Fruit fly (Drosophila melanogaster) whole organism, embryonic: ENCODE data around the gene CG32369.
A peak's percentile ranks its signal among the peaks of the same experiment; 100 is the strongest.

Experiments used
- Abd-B ChIP-seq: fragments of 200-800 bp; sonication (Bioruptor generic); optimal IDR thresholded peaks from 2 replicates; lab custom pipeline; 2018; ENCODE audit warnings: missing biosample characterization, mild to moderate bottlenecking, missing genetic modification characterization, moderate library complexity
- CG10431 ChIP-seq: fragments of 200-800 bp; sonication (Bioruptor generic); optimal IDR thresholded peaks from 3 replicates; lab custom pipeline; 2018; ENCODE audit warnings: missing biosample characterization, mild to moderate bottlenecking, missing genetic modification characterization
- CG11695 ChIP-seq: fragments of 200-800 bp; sonication (Bioruptor generic); IDR thresholded peaks from 3 replicates; pipeline ENCODE4 v1.3.6; 2022; ENCODE audit warnings: missing biosample characterization, missing genetic modification characterization
- CG12299 ChIP-seq: fragments of 200-800 bp; sonication (Bioruptor generic); optimal IDR thresholded peaks from 2 replicates; lab custom pipeline; 2018; ENCODE audit warnings: missing biosample characterization, mild to moderate bottlenecking, missing genetic modification characterization
- CG14050 ChIP-seq: fragments of 200-800 bp; sonication (Bioruptor generic); IDR thresholded peaks from 3 replicates; pipeline ENCODE4 v1.3.6; 2022; ENCODE audit warnings: missing biosample characterization, missing genetic modification characterization
- CG15479 ChIP-seq: fragments of 200-800 bp; sonication (Bioruptor generic); optimal IDR thresholded peaks from 3 replicates; lab custom pipeline; 2019; ENCODE audit warnings: missing biosample characterization, mild to moderate bottlenecking, missing genetic modification characterization, moderate library complexity
- CG17802 ChIP-seq: fragments of 200-800 bp; sonication (Bioruptor generic); optimal IDR thresholded peaks from 2 replicates; lab custom pipeline; 2018; ENCODE audit warnings: missing biosample characterization, mild to moderate bottlenecking, missing genetic modification characterization, moderate library complexity
- CG18599 ChIP-seq: fragments of 200-800 bp; sonication (Bioruptor generic); optimal IDR thresholded peaks from 3 replicates; lab custom pipeline; 2017; ENCODE audit warnings: missing biosample characterization, missing genetic modification characterization, mild to moderate bottlenecking, moderate library complexity, missing genetic modification reagents
- CG3163 ChIP-seq: fragments of 200-800 bp; sonication (Bioruptor generic); optimal IDR thresholded peaks from 3 replicates; lab custom pipeline; 2016; ENCODE audit warnings: missing biosample characterization, missing genetic modification characterization
- CG3847 ChIP-seq: fragments of 200-800 bp; sonication (Bioruptor generic); IDR thresholded peaks from 2 replicates; pipeline ENCODE4 v1.3.6; 2022; ENCODE audit warnings: missing biosample characterization, missing genetic modification characterization
- CG43689 ChIP-seq: fragments of 200-800 bp; sonication (Bioruptor generic); IDR thresholded peaks from 2 replicates; pipeline ENCODE4 v1.3.6; 2022; ENCODE audit warnings: missing biosample characterization, missing genetic modification characterization
- CG5953 ChIP-seq: fragments of 200-800 bp; sonication (Bioruptor generic); IDR thresholded peaks from 2 replicates; pipeline ENCODE4 v1.3.6; 2022; ENCODE audit warnings: missing biosample characterization, missing genetic modification characterization
- CG6765 ChIP-seq: fragments of 200-800 bp; sonication (Bioruptor generic); optimal IDR thresholded peaks from 3 replicates; lab custom pipeline; 2017; ENCODE audit warnings: missing biosample characterization, mild to moderate bottlenecking, missing genetic modification characterization
- CG7786 ChIP-seq: fragments of 200-800 bp; sonication (Bioruptor generic); optimal IDR thresholded peaks from 2 replicates; lab custom pipeline; 2016; ENCODE audit warnings: missing biosample characterization, missing genetic modification characterization
- CG9817 ChIP-seq: fragments of 200-800 bp; sonication (Bioruptor generic); optimal IDR thresholded peaks from 2 replicates; lab custom pipeline; 2018; ENCODE audit warnings: missing biosample characterization, mild to moderate bottlenecking, missing genetic modification characterization, moderate library complexity
- D19B ChIP-seq: fragments of 200-800 bp; sonication (Bioruptor generic); optimal IDR thresholded peaks from 2 replicates; lab custom pipeline; 2017; ENCODE audit warnings: missing biosample characterization, mild to moderate bottlenecking, missing genetic modification characterization
- E2f2 ChIP-seq: fragments of 200-800 bp; sonication (Bioruptor generic); IDR thresholded peaks from 2 replicates; pipeline ENCODE4 v1.3.6; 2022; ENCODE audit warnings: missing biosample characterization, missing genetic modification characterization
- ERR ChIP-seq: fragments of 200-800 bp; sonication (Bioruptor generic); optimal IDR thresholded peaks from 2 replicates; lab custom pipeline; 2016; ENCODE audit warnings: missing biosample characterization, missing genetic modification characterization
- HHEX ChIP-seq: fragments of 200-800 bp; sonication (Bioruptor generic); optimal IDR thresholded peaks from 3 replicates; lab custom pipeline; 2017; ENCODE audit warnings: missing biosample characterization, mild to moderate bottlenecking, missing genetic modification characterization, missing genetic modification reagents
- HmgZ ChIP-seq: fragments of 200-800 bp; sonication (Bioruptor generic); optimal IDR thresholded peaks from 2 replicates; lab custom pipeline; 2018; ENCODE audit warnings: missing biosample characterization, mild to moderate bottlenecking, missing genetic modification characterization
- Hsf ChIP-seq: fragments of 200-800 bp; sonication (Bioruptor generic); optimal IDR thresholded peaks from 3 replicates; lab custom pipeline; 2016; ENCODE audit warnings: missing biosample characterization, missing genetic modification characterization
- Nf-YA ChIP-seq: fragments of 200-800 bp; sonication (Bioruptor generic); IDR thresholded peaks from 2 replicates; pipeline ENCODE4 v1.3.6; 2022; ENCODE audit warnings: missing biosample characterization, missing genetic modification characterization
- Scr ChIP-seq: fragments of 200-800 bp; sonication (Bioruptor generic); IDR thresholded peaks from 2 replicates; pipeline ENCODE4 v1.3.6; 2022; ENCODE audit warnings: missing biosample characterization, missing genetic modification characterization; ENCODE audit not compliant: partially characterized antibody
- Side ChIP-seq: fragments of 200-800 bp; sonication (Bioruptor generic); optimal IDR thresholded peaks from 2 replicates; lab custom pipeline; 2016; ENCODE audit warnings: missing biosample characterization, missing genetic modification characterization
- cas ChIP-seq: fragments of 200-800 bp; sonication (Bioruptor generic); IDR thresholded peaks from 2 replicates; pipeline ENCODE4 v1.3.6; 2022; ENCODE audit warnings: missing biosample characterization, missing genetic modification characterization
- cg ChIP-seq: fragments of 200-800 bp; sonication (Bioruptor generic); optimal IDR thresholded peaks from 3 replicates; lab custom pipeline; 2019; ENCODE audit warnings: missing biosample characterization, mild to moderate bottlenecking, missing genetic modification characterization, moderate library complexity
- corto ChIP-seq: fragments of 200-800 bp; sonication (Bioruptor generic); optimal IDR thresholded peaks from 2 replicates; lab custom pipeline; 2016; ENCODE audit warnings: missing biosample characterization, mild to moderate bottlenecking, missing genetic modification characterization, moderate library complexity
- crp ChIP-seq, 2 experiments: fragments of 200-800 bp; sonication (Bioruptor generic); optimal IDR thresholded peaks; 2 replicates in 1 of 2; 3 replicates in 1 of 2; lab custom pipeline; 2017; ENCODE audit warnings: missing biosample characterization in 2 of 2, missing genetic modification characterization in 2 of 2, mild to moderate bottlenecking in 1 of 2, moderate library complexity in 1 of 2
- dpn ChIP-seq, 2 experiments: fragments of 200-800 bp; sonication (Bioruptor generic); optimal IDR thresholded peaks; 3 replicates each; lab custom pipeline; 2016; ENCODE audit warnings: missing biosample characterization in 2 of 2, missing genetic modification characterization in 2 of 2
- eyg ChIP-seq: fragments of 200-800 bp; sonication (Bioruptor generic); optimal IDR thresholded peaks from 3 replicates; lab custom pipeline; 2016; ENCODE audit warnings: missing biosample characterization, missing genetic modification characterization
- fd102C ChIP-seq: fragments of 200-800 bp; sonication (Bioruptor generic); optimal IDR thresholded peaks from 2 replicates; lab custom pipeline; 2018; ENCODE audit warnings: missing biosample characterization, mild to moderate bottlenecking, missing genetic modification characterization, moderate library complexity
- jing ChIP-seq: fragments of 200-800 bp; sonication (Bioruptor generic); optimal IDR thresholded peaks from 2 replicates; lab custom pipeline; 2018; ENCODE audit warnings: missing biosample characterization, mild to moderate bottlenecking, missing genetic modification characterization
- lab ChIP-seq: fragments of 200-800 bp; sonication (Bioruptor generic); optimal IDR thresholded peaks from 3 replicates; lab custom pipeline; 2017; ENCODE audit warnings: missing biosample characterization, missing genetic modification characterization, mild to moderate bottlenecking, moderate library complexity, missing genetic modification reagents
- onecut ChIP-seq: fragments of 200-800 bp; sonication (Bioruptor generic); IDR thresholded peaks from 2 replicates; pipeline ENCODE4 v1.3.6; 2022; ENCODE audit warnings: missing biosample characterization, missing genetic modification characterization
- otp ChIP-seq: fragments of 200-800 bp; sonication (Bioruptor generic); IDR thresholded peaks from 3 replicates; pipeline ENCODE4, ENCODE4 v1.3.6; 2022; ENCODE audit warnings: missing biosample characterization, missing genetic modification characterization
- pb ChIP-seq: fragments of 200-800 bp; sonication (Bioruptor generic); optimal IDR thresholded peaks from 3 replicates; lab custom pipeline; 2016; ENCODE audit warnings: missing biosample characterization, missing genetic modification characterization
- pnt ChIP-seq: fragments of 200-800 bp; sonication (Bioruptor generic); optimal IDR thresholded peaks from 3 replicates; lab custom pipeline; 2016; ENCODE audit warnings: missing biosample characterization, missing genetic modification characterization
- pum ChIP-seq: fragments of 200-800 bp; sonication (Bioruptor generic); optimal IDR thresholded peaks from 2 replicates; lab custom pipeline; 2016; ENCODE audit warnings: missing biosample characterization, missing genetic modification characterization
- salm ChIP-seq: fragments of 200-800 bp; sonication (Bioruptor generic); optimal IDR thresholded peaks from 2 replicates; lab custom pipeline; 2018; ENCODE audit warnings: missing biosample characterization, mild to moderate bottlenecking, missing genetic modification characterization
- sens ChIP-seq: fragments of 200-800 bp; sonication (Bioruptor generic); peaks from one replicate; lab custom pipeline; 2016; ENCODE audit warnings: missing biosample characterization, missing genetic modification characterization
- sim ChIP-seq: fragments of 200-800 bp; sonication (Bioruptor generic); IDR thresholded peaks from 2 replicates; pipeline ENCODE4 v1.3.6; 2022; ENCODE audit warnings: missing biosample characterization, missing genetic modification characterization
- slbo ChIP-seq: fragments of 200-800 bp; sonication (Bioruptor generic); IDR thresholded peaks from 2 replicates; pipeline ENCODE4 v1.3.6; 2022; ENCODE audit warnings: missing biosample characterization, missing genetic modification characterization
- sna ChIP-seq: fragments of 200-800 bp; sonication (Bioruptor generic); IDR thresholded peaks from 2 replicates; pipeline ENCODE4 v1.3.6; 2022; ENCODE audit warnings: missing biosample characterization, missing genetic modification characterization; ENCODE audit not compliant: partially characterized antibody
- sug ChIP-seq: fragments of 200-800 bp; optimal IDR thresholded peaks from 2 replicates; lab custom pipeline; 2019; ENCODE audit warnings: missing biosample characterization, mild to moderate bottlenecking, missing genetic modification characterization, moderate library complexity
- tap ChIP-seq: fragments of 200-800 bp; optimal IDR thresholded peaks from 3 replicates; lab custom pipeline; 2019; ENCODE audit warnings: missing biosample characterization, mild to moderate bottlenecking, missing genetic modification characterization, moderate library complexity
- tio ChIP-seq: fragments of 200-800 bp; sonication (Bioruptor generic); optimal IDR thresholded peaks from 2 replicates; lab custom pipeline; 2017; ENCODE audit warnings: missing biosample characterization, missing genetic modification characterization, inconsistent platforms
- trh ChIP-seq: fragments of 200-800 bp; sonication (Bioruptor generic); optimal IDR thresholded peaks from 2 replicates; lab custom pipeline; 2016; ENCODE audit warnings: missing biosample characterization, missing genetic modification characterization
- unpg ChIP-seq: fragments of 200-800 bp; sonication (Bioruptor generic); optimal IDR thresholded peaks from 3 replicates; lab custom pipeline; 2018; ENCODE audit warnings: missing biosample characterization, mild to moderate bottlenecking, missing genetic modification characterization, moderate library complexity
- wek ChIP-seq: fragments of 200-800 bp; sonication (Bioruptor generic); optimal IDR thresholded peaks from 3 replicates; lab custom pipeline; 2018; ENCODE audit warnings: missing biosample characterization, mild to moderate bottlenecking, missing genetic modification characterization, moderate library complexity

The CG32369 gene

DNA sequence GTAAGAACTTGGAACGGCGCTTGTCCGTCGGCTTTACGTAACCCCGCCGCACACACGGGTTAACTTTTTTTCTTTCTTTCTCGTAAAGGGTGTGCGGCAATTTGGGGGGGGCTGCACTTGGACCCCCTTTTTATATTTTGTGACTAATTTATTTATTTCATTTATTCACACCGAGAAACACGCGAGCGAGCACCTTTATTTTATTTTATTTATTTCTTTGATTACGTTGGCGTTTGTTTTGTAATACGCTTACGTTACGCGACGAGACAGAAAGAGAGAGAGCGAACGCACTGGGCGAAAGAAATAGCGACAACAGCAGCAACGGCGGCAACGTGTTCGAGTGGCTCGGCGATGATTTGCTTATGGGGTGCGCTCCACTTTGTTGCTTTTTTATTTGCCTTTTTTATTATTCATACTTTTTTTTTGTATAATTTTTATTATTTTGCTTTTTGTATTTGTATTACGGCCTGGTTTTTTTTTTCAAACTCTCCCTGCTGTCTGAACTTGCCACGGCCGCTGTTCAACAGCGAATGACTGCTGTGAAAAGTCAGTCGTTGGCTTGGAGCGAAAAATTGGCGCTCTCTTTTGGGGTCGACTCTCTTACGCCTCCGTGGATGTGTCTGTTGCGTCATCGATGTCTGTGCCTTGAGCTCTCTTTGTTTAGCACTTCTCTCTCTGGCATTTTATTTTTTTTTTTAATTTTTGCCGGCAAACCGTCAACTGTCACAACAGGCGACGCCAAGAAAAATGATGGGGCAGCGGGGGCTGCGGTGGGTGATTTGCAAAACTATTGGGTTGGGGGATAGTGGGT is at the start of gene CG32369 (continued):
- TF ChIP-seq ERR (GFP tag; lab: Kevin White, UChicago) (no peak), lab (GFP tag; lab: Kevin White, UChicago) (peak; percentile 65), salm (no peak), CG11695 (GFP tag; lab: Robert Waterston, UW) (peak; percentile 65; the same call in 1 of the 3 replicates), otp (GFP tag; lab: Robert Waterston, UW) (no peak), CG17802 (no peak), CG3163 (GFP tag; lab: Kevin White, UChicago) (peak; percentile 98), CG9817 (tag; lab: Kevin White, UChicago) (no peak), fd102C (GFP tag; lab: Kevin White, UChicago) (no peak), CG3847 (GFP tag; lab: Robert Waterston, UW) (no peak), slbo (GFP tag; lab: Robert Waterston, UW) (peak; percentile 48), sim (GFP tag; lab: Robert Waterston, UW) (no peak), unpg (GFP tag; lab: Kevin White, UChicago) (peak; percentile 13), sug (tag; lab: Kevin White, UChicago) (peak; percentile 18), sna (GFP tag; lab: Robert Waterston, UW) (0 out of 2 replicates have a peak, but pooled peaks have one; percentile 20), trh (GFP tag; lab: Kevin White, UChicago) (no peak), CG43689 (GFP tag; lab: Robert Waterston, UW) (no peak), Abd-B (GFP tag; lab: Kevin White, UChicago) (no peak), CG12299 (tag; lab: Kevin White, UChicago) (no peak), wek (GFP tag; lab: Kevin White, UChicago) (no peak), cas (GFP tag; lab: Robert Waterston, UW) (no peak), Nf-YA (GFP tag; lab: Robert Waterston, UW) (no peak), CG15479 (GFP tag; lab: Kevin White, UChicago) (no peak), dpn (GFP tag; optimal IDR thresholded peaks at IDR 0.05; lab: Kevin White, UChicago) (peak in 1 of 2 experiments; percentile 16), pum (no peak), D19B (GFP tag; lab: Kevin White, UChicago) (no peak), eyg (no peak), Side (GFP tag; lab: Kevin White, UChicago) (no peak), Scr (peak; percentile 42), onecut (GFP tag; lab: Robert Waterston, UW) (no peak), cg (GFP tag; lab: Kevin White, UChicago) (peak; percentile 42), CG5953 (GFP tag; lab: Robert Waterston, UW) (no peak), HHEX (no peak), CG6765 (GFP tag; lab: Kevin White, UChicago) (no peak), jing (GFP tag; lab: Kevin White, UChicago) (no peak), corto (peak; percentile 75), pnt (no peak), tap (tag; lab: Kevin White, UChicago) (peak; percentile 13), CG14050 (no peak), CG10431 (GFP tag; lab: Kevin White, UChicago) (no peak), Hsf (no peak), CG7786 (GFP tag; lab: Kevin White, UChicago) (no peak), E2f2 (GFP tag; lab: Robert Waterston, UW) (0 out of 2 replicates have a peak, but pooled peaks have one; percentile 7), pb (GFP tag; lab: Kevin White, UChicago) (no peak), crp (GFP tag; optimal IDR thresholded peaks at IDR 0.05; lab: Kevin White, UChicago) (no peak), sens (GFP tag; lab: Kevin White, UChicago) (peak; percentile 90), tio (no peak), HmgZ (peak; percentile 17), CG18599 (GFP tag; lab: Kevin White, UChicago) (no peak)
